Worm (Caenorhabditis elegans) whole organism, young adult: Measurements from ENCODE around the gene ptr-25.
A peak's percentile ranks its signal among the peaks of the same experiment; 100 is the strongest.

Experiments used
- B0035.1 ChIP-seq: sonication (generic microtip); optimal IDR thresholded peaks from 2 replicates; lab custom pipeline; 2016; ENCODE audit warnings: missing genetic modification characterization, mild to moderate bottlenecking, missing compliant biosample characterization, missing genotype, missing genetic modification reagents
- C06A6.2 ChIP-seq: fragments of 200-800 bp; sonication (Bioruptor generic); conservative IDR thresholded peaks from 2 replicates; pipeline ENCODE4 v1.3.6; 2022; ENCODE audit warnings: missing genetic modification characterization, missing compliant biosample characterization
- C17E4.6 ChIP-seq: fragments of 200-800 bp; sonication (Bioruptor generic); IDR thresholded peaks from 2 replicates; pipeline ENCODE4 v1.3.6; 2022; ENCODE audit warnings: missing genetic modification reagents, missing genetic modification characterization, missing compliant biosample characterization
- F23B12.7 ChIP-seq: sonication (generic microtip); optimal IDR thresholded peaks from 2 replicates; lab custom pipeline; 2017; ENCODE audit warnings: missing genetic modification characterization, mild to moderate bottlenecking, missing compliant biosample characterization, antibody characterized with exemption, moderate library complexity; ENCODE audit not compliant: insufficient read depth
- F33H1.4 ChIP-seq: fragments of 200-800 bp; sonication (Bioruptor generic); IDR thresholded peaks from 2 replicates; pipeline ENCODE4 v1.3.6; 2022; ENCODE audit warnings: missing genetic modification reagents, missing genetic modification characterization, missing compliant biosample characterization
- F39B2.1 ChIP-seq: fragments of 200-800 bp; sonication (Bioruptor generic); IDR thresholded peaks from 2 replicates; pipeline ENCODE4 v1.3.6; 2022; ENCODE audit warnings: missing genetic modification reagents, missing genetic modification characterization, missing compliant biosample characterization
- F52B5.7 ChIP-seq: sonication (generic microtip); optimal IDR thresholded peaks from 2 replicates; lab custom pipeline; 2016; ENCODE audit warnings: mild to moderate bottlenecking, missing genetic modification characterization, missing compliant biosample characterization
- F55B11.4 ChIP-seq: sonication (generic microtip); optimal IDR thresholded peaks from 2 replicates; lab custom pipeline; 2016; ENCODE audit warnings: missing compliant biosample characterization, missing genetic modification characterization, borderline replicate concordance; ENCODE audit not compliant: insufficient read depth
- F57A8.1 ChIP-seq: fragments of 200-800 bp; sonication (Bioruptor generic); optimal IDR thresholded peaks from 2 replicates; lab custom pipeline; 2018; ENCODE audit warnings: mild to moderate bottlenecking, missing genetic modification characterization, moderate library complexity, missing compliant biosample characterization
- F57C9.4 ChIP-seq: sonication (generic microtip); optimal IDR thresholded peaks from 2 replicates; lab custom pipeline; 2017; ENCODE audit warnings: mild to moderate bottlenecking, missing genetic modification characterization, missing compliant biosample characterization
- K12H6.12 ChIP-seq: fragments of 200-800 bp; sonication (Bioruptor generic); optimal IDR thresholded peaks from 2 replicates; lab custom pipeline; 2018; ENCODE audit warnings: mild to moderate bottlenecking, missing genetic modification characterization, missing compliant biosample characterization
- T07F8.4 ChIP-seq: sonication (generic microtip); optimal IDR thresholded peaks from 2 replicates; lab custom pipeline; 2016; ENCODE audit warnings: mild to moderate bottlenecking, missing genetic modification characterization, moderate library complexity, missing compliant biosample characterization
- T26A5.8 ChIP-seq: sonication (generic microtip); optimal IDR thresholded peaks from 2 replicates; lab custom pipeline; 2016; ENCODE audit warnings: missing genetic modification characterization, missing compliant biosample characterization
- Y53F4B.3 ChIP-seq: fragments of 200-800 bp; sonication (Bioruptor generic); IDR thresholded peaks from 2 replicates; pipeline ENCODE4 v1.3.6; 2022; ENCODE audit warnings: missing genetic modification reagents, missing genetic modification characterization, missing compliant biosample characterization
- Y95B8A.8 ChIP-seq: fragments of 200-800 bp; sonication (Bioruptor generic); IDR thresholded peaks from 2 replicates; pipeline ENCODE4 v1.3.6; 2022; ENCODE audit warnings: missing genetic modification reagents, missing genetic modification characterization, missing compliant biosample characterization
- ZK185.1 ChIP-seq: sonication (generic microtip); optimal IDR thresholded peaks from 2 replicates; lab custom pipeline; 2016; ENCODE audit warnings: mild to moderate bottlenecking, missing genetic modification characterization, missing compliant biosample characterization; ENCODE audit not compliant: poor library complexity, severe bottlenecking
- attf-3 ChIP-seq: fragments of 200-800 bp; sonication (Bioruptor generic); conservative IDR thresholded peaks from 2 replicates; pipeline ENCODE4 v1.3.6; 2022; ENCODE audit warnings: missing genetic modification reagents, missing genetic modification characterization, missing compliant biosample characterization
- attf-6 ChIP-seq: fragments of 200-800 bp; sonication (Bioruptor generic); IDR thresholded peaks from 2 replicates; pipeline ENCODE4 v1.3.6; 2022; ENCODE audit warnings: missing genetic modification reagents, missing genetic modification characterization, missing compliant biosample characterization
- bed-1 ChIP-seq: fragments of 200-800 bp; sonication (Bioruptor generic); IDR thresholded peaks from 2 replicates; pipeline ENCODE4 v1.3.6; 2022; ENCODE audit warnings: missing genetic modification reagents, missing genetic modification characterization, missing compliant biosample characterization
- cebp-1 ChIP-seq, 2 experiments: fragments of 200-800 bp in 1 of 2; sonication (Bioruptor generic) in 1 of 2; sonication (generic microtip) in 1 of 2; IDR thresholded peaks in 1 of 2; optimal IDR thresholded peaks in 1 of 2; 2 replicates each; pipeline versions ENCODE4 v1.3.6 to Lab custom; 2017 to 2022; ENCODE audit warnings: missing compliant biosample characterization in 2 of 2, missing genetic modification characterization in 2 of 2, mild to moderate bottlenecking in 1 of 2, missing genetic modification reagents in 1 of 2, moderate library complexity in 1 of 2
- ceh-27 ChIP-seq: fragments of 200-800 bp; sonication (Bioruptor generic); optimal IDR thresholded peaks from 2 replicates; lab custom pipeline; 2018; ENCODE audit warnings: mild to moderate bottlenecking, missing genetic modification characterization, moderate library complexity, missing compliant biosample characterization
- ceh-58 ChIP-seq: fragments of 200-800 bp; sonication (Bioruptor generic); IDR thresholded peaks from 2 replicates; pipeline ENCODE4 v1.3.6; 2022; ENCODE audit warnings: missing genetic modification characterization, missing compliant biosample characterization
- die-1 ChIP-seq: sonication (generic microtip); optimal IDR thresholded peaks from 2 replicates; lab custom pipeline; 2016; ENCODE audit warnings: missing genotype, mild to moderate bottlenecking, missing genetic modification characterization, missing compliant biosample characterization
- efl-1 ChIP-seq: fragments of 150-350 bp; optimal IDR thresholded peaks from 2 replicates; lab custom pipeline; 2014; ENCODE audit warnings: missing biosample characterization, missing genetic modification reagents, missing genetic modification characterization
- egl-18 ChIP-seq: fragments of 200-800 bp; sonication (Bioruptor generic); IDR thresholded peaks from 2 replicates; pipeline ENCODE4 v1.3.6; 2022; ENCODE audit warnings: missing genetic modification reagents, missing genetic modification characterization, missing compliant biosample characterization
- egl-44 ChIP-seq: fragments of 200-800 bp; sonication (Bioruptor generic); IDR thresholded peaks from 2 replicates; pipeline ENCODE4 v1.3.6; 2022; ENCODE audit warnings: missing genetic modification reagents, missing genetic modification characterization, missing compliant biosample characterization
- ets-4 ChIP-seq: fragments of 200-800 bp; sonication (Bioruptor generic); optimal IDR thresholded peaks from 2 replicates; lab custom pipeline; 2018; ENCODE audit warnings: mild to moderate bottlenecking, missing genetic modification characterization, missing compliant biosample characterization
- hrde-1 ChIP-seq: sonication (generic microtip); optimal IDR thresholded peaks from 2 replicates; lab custom pipeline; 2016; ENCODE audit warnings: missing genetic modification characterization, mild to moderate bottlenecking, missing compliant biosample characterization, moderate library complexity, missing genotype, missing genetic modification reagents, borderline replicate concordance
- lin-26 ChIP-seq: fragments of 200-800 bp; sonication (Bioruptor generic); IDR thresholded peaks from 2 replicates; pipeline ENCODE4 v1.3.6; 2022; ENCODE audit warnings: missing genetic modification reagents, missing genetic modification characterization, missing compliant biosample characterization
- lin-35 ChIP-seq, 3 experiments: fragments of 150-350 bp in 2 of 3; sonication (generic microtip) in 1 of 3; optimal IDR thresholded peaks; 2 replicates each; lab custom pipeline; 2014 to 2018; ENCODE audit warnings: missing biosample characterization in 3 of 3, missing genetic modification characterization in 3 of 3, missing genetic modification reagents in 3 of 3
- lin-40 ChIP-seq: sonication (generic microtip); optimal IDR thresholded peaks from 2 replicates; lab custom pipeline; 2016; ENCODE audit warnings: missing genetic modification characterization, mild to moderate bottlenecking, missing compliant biosample characterization, missing genotype, missing genetic modification reagents
- lsl-1 ChIP-seq: fragments of 200-800 bp; sonication (Bioruptor generic); optimal IDR thresholded peaks from 2 replicates; lab custom pipeline; 2018; ENCODE audit warnings: mild to moderate bottlenecking, missing genetic modification characterization, moderate library complexity, missing compliant biosample characterization
- madf-10 ChIP-seq: sonication (generic microtip); optimal IDR thresholded peaks from 2 replicates; lab custom pipeline; 2016; ENCODE audit warnings: mild to moderate bottlenecking, missing genetic modification characterization, missing compliant biosample characterization
- madf-3 ChIP-seq: fragments of 200-800 bp; sonication (Bioruptor generic); IDR thresholded peaks from 2 replicates; pipeline ENCODE4 v1.3.6; 2022; ENCODE audit warnings: missing genetic modification reagents, missing genetic modification characterization, missing compliant biosample characterization
- mcd-1 ChIP-seq: fragments of 200-800 bp; sonication (Bioruptor generic); IDR thresholded peaks from 2 replicates; pipeline ENCODE4 v1.3.6; 2022; ENCODE audit warnings: missing genetic modification reagents, missing genetic modification characterization, missing compliant biosample characterization
- nfya-2 ChIP-seq: fragments of 200-800 bp; sonication (Bioruptor generic); IDR thresholded peaks from 2 replicates; pipeline ENCODE4 v1.3.6; 2022; ENCODE audit warnings: missing genetic modification reagents, missing genetic modification characterization, missing compliant biosample characterization
- nhr-179 ChIP-seq: sonication (generic microtip); optimal IDR thresholded peaks from 2 replicates; lab custom pipeline; 2016; ENCODE audit warnings: mild to moderate bottlenecking, missing genetic modification characterization, missing compliant biosample characterization
- nhr-27 ChIP-seq: fragments of 200-800 bp; sonication (Bioruptor generic); optimal IDR thresholded peaks from 2 replicates; lab custom pipeline; 2018; ENCODE audit warnings: mild to moderate bottlenecking, missing genetic modification characterization, moderate library complexity, missing compliant biosample characterization
- nhr-90 ChIP-seq: sonication (generic microtip); optimal IDR thresholded peaks from 2 replicates; lab custom pipeline; 2016; ENCODE audit warnings: missing genotype, mild to moderate bottlenecking, missing genetic modification characterization, missing compliant biosample characterization
- rec-8 ChIP-seq, 2 experiments: sonication (generic microtip); optimal IDR thresholded peaks; 2 replicates each; lab custom pipeline; 2016; ENCODE audit warnings: mild to moderate bottlenecking in 2 of 2, missing genetic modification characterization in 2 of 2, missing genetic modification reagents in 2 of 2, missing genotype in 2 of 2, missing biosample characterization in 1 of 2, missing compliant biosample characterization in 1 of 2, moderate library complexity in 1 of 2
- snpc-4 ChIP-seq, 5 experiments: fragments of 150-350 bp in 1 of 5; sonication (generic microtip) in 4 of 5; optimal IDR thresholded peaks; 2 replicates each; lab custom pipeline; 2014 to 2018; ENCODE audit warnings: missing genetic modification characterization in 5 of 5, missing biosample characterization in 3 of 5, antibody characterized with exemption in 2 of 5, mild to moderate bottlenecking in 2 of 5, missing compliant biosample characterization in 2 of 5, missing genotype in 2 of 5, moderate library complexity in 2 of 5, missing genetic modification reagents in 1 of 5
- tbp1 ChIP-seq: fragments of 200-800 bp; sonication (Bioruptor generic); optimal IDR thresholded peaks from 2 replicates; lab custom pipeline; 2018; ENCODE audit warnings: mild to moderate bottlenecking, missing genetic modification characterization, missing compliant biosample characterization
- tbx-9 ChIP-seq: sonication (generic microtip); optimal IDR thresholded peaks from 2 replicates; lab custom pipeline; 2016; ENCODE audit warnings: borderline replicate concordance, missing genetic modification characterization, inconsistent platforms, missing compliant biosample characterization
- zim-3 ChIP-seq: sonication (generic microtip); optimal IDR thresholded peaks from 2 replicates; lab custom pipeline; 2017; ENCODE audit warnings: mild to moderate bottlenecking, missing genetic modification characterization, moderate library complexity, missing compliant biosample characterization
- ztf-28 ChIP-seq: fragments of 200-800 bp; sonication (Bioruptor generic); IDR thresholded peaks from 2 replicates; pipeline ENCODE4 v1.3.6; 2022; ENCODE audit warnings: missing genetic modification reagents, missing genetic modification characterization, missing compliant biosample characterization
- ztf-6 ChIP-seq: fragments of 200-800 bp; sonication (Bioruptor generic); IDR thresholded peaks from 2 replicates; pipeline ENCODE4 v1.3.6; 2022; ENCODE audit warnings: missing genetic modification reagents, missing genetic modification characterization, missing compliant biosample characterization

ptr-25 gene

ce11 chrIII:10460427-10461163, 27.3 kb upstream of the ptr-25 start, which contains the start of gene ecps-1 (continued):
- TF ChIP-seq F55B11.4 = no peak
- TF ChIP-seq F57C9.4 (tag; lab: Kevin White, UChicago) = no peak
- peak; percentile 65 for TF ChIP-seq lin-40 (tag; lab: Kevin White, UChicago)
- peak; percentile 25; the same call in 1 of the 2 replicates for TF ChIP-seq lin-26
- TF ChIP-seq lsl-1 (GFP tag; lab: Kevin White, UChicago) = peak; percentile 79
- TF ChIP-seq ceh-58 = no peak
- TF ChIP-seq ztf-28 (GFP tag; lab: Robert Waterston, UW) = peak; percentile 96
- TF ChIP-seq B0035.1 (tag; lab: Kevin White, UChicago) = no peak
- peak; percentile 70 for TF ChIP-seq attf-3 (GFP tag; lab: Robert Waterston, UW)
- TF ChIP-seq T07F8.4 = peak; percentile 60
- TF ChIP-seq Y53F4B.3 = no peak
- TF ChIP-seq cebp-1 (GFP tag; IDR thresholded peaks at IDR 0.05; lab: Robert Waterston, UW) = peak; percentile 64
- TF ChIP-seq cebp-1 (tag; optimal IDR thresholded peaks at IDR 0.05; lab: Kevin White, UChicago) = peak; percentile 69
- TF ChIP-seq C06A6.2 = peak; percentile 74
- no peak for TF ChIP-seq die-1 (tag; lab: Kevin White, UChicago)
- TF ChIP-seq tbx-9 (tag; lab: Kevin White, UChicago) = no peak
- peak; percentile 87 for TF ChIP-seq F23B12.7 (tag; lab: Kevin White, UChicago)
- TF ChIP-seq Y95B8A.8 (GFP tag; lab: Robert Waterston, UW) = peak; percentile 82
- TF ChIP-seq ztf-6 (GFP tag; lab: Robert Waterston, UW) = no peak
- no peak for TF ChIP-seq T26A5.8
- no peak for TF ChIP-seq bed-1 (GFP tag; lab: Robert Waterston, UW)
- no peak for TF ChIP-seq ets-4 (GFP tag; lab: Kevin White, UChicago)
- TF ChIP-seq nhr-27 (tag; lab: Kevin White, UChicago) = no peak
- TF ChIP-seq nhr-179 (tag; lab: Kevin White, UChicago) = no peak
- peak; percentile 76 for TF ChIP-seq madf-10
- TF ChIP-seq snpc-4 (GFP tag; optimal IDR thresholded peaks at IDR 0.05; lab: Kevin White, UChicago) = peak; percentile 76
- peak; percentile 44 to 76 (median 54) for TF ChIP-seq snpc-4 (tag; optimal IDR thresholded peaks at IDR 0.05; lab: Kevin White, UChicago)
- no peak for TF ChIP-seq F39B2.1
- peak; percentile 64 for TF ChIP-seq efl-1
- no peak for TF ChIP-seq egl-44 (GFP tag; lab: Robert Waterston, UW)
- TF ChIP-seq hrde-1 (tag; lab: Kevin White, UChicago) = no peak
- peak; percentile 6 to 37 for TF ChIP-seq rec-8 (tag; optimal IDR thresholded peaks at IDR 0.05; lab: Kevin White, UChicago)
- no peak for TF ChIP-seq F57A8.1 (GFP tag; lab: Kevin White, UChicago)
- peak; percentile 78; the same call in 1 of the 2 replicates for TF ChIP-seq attf-6 (GFP tag; lab: Robert Waterston, UW)
- TF ChIP-seq K12H6.12 (tag; lab: Kevin White, UChicago) = peak; percentile 63
- TF ChIP-seq lin-35 (GFP tag; optimal IDR thresholded peaks at IDR 0.05; lab: Kevin White, UChicago) = peak in 1 of 3 experiments; percentile 66
- TF ChIP-seq zim-3 = no peak

ce11 chrIII:10461164-10461546, 26.8 kb upstream of the ptr-25 start, which contains the start of gene atx-2:
TSS of gene atx-2 (plus strand) at chrIII:10461389.
- TF ChIP-seq tbp1 (peak; percentile 72), madf-3 (GFP tag; lab: Robert Waterston, UW) (peak; percentile 92), ceh-27 (GFP tag; lab: Kevin White, UChicago) (peak; percentile 96), F23B12.7 (tag; lab: Kevin White, UChicago) (no peak), egl-18 (no peak), F33H1.4 (GFP tag; lab: Robert Waterston, UW) (peak; percentile 71), nhr-90 (tag; lab: Kevin White, UChicago) (peak; percentile 85), F52B5.7 (tag; lab: Kevin White, UChicago) (peak; percentile 97), C17E4.6 (GFP tag; lab: Robert Waterston, UW) (peak; percentile 84), attf-6 (GFP tag; lab: Robert Waterston, UW) (peak; percentile 79), nfya-2 (GFP tag; lab: Robert Waterston, UW) (no peak), nhr-27 (tag; lab: Kevin White, UChicago) (no peak), T26A5.8 (peak; percentile 64), ZK185.1 (tag; lab: Kevin White, UChicago) (peak; percentile 96), mcd-1 (GFP tag; lab: Robert Waterston, UW) (peak; percentile 96)
